Fruit fly (Drosophila melanogaster) whole organism, embryonic: Measurements from ENCODE around the gene ND-MNLL.

ENCODE experiments used
- CG10565 ChIP-seq: fragments of 200-800 bp; sonication (Bioruptor generic); optimal IDR thresholded peaks from 3 replicates; lab custom pipeline; 2016; ENCODE audit warnings: missing biosample characterization, mild to moderate bottlenecking, missing genetic modification characterization
- CG12744 ChIP-seq: fragments of 200-800 bp; sonication (Bioruptor generic); optimal IDR thresholded peaks from 2 replicates; lab custom pipeline; 2016; ENCODE audit warnings: missing biosample characterization, missing genetic modification characterization
- CG13287 ChIP-seq: fragments of 200-800 bp; sonication (Bioruptor generic); IDR thresholded peaks from 2 replicates; pipeline ENCODE4 v1.3.6; 2022; ENCODE audit warnings: missing biosample characterization, missing genetic modification characterization; ENCODE audit not compliant: partially characterized antibody
- CG13894 ChIP-seq: fragments of 200-800 bp; sonication (Bioruptor generic); optimal IDR thresholded peaks from 3 replicates; lab custom pipeline; 2018; ENCODE audit warnings: missing biosample characterization, mild to moderate bottlenecking, missing genetic modification characterization, moderate library complexity
- CG14014 ChIP-seq: fragments of 200-800 bp; sonication (Bioruptor generic); IDR thresholded peaks from 2 replicates; pipeline ENCODE4 v1.3.6; 2022; ENCODE audit warnings: missing biosample characterization, missing genetic modification characterization
- CG14710 ChIP-seq: fragments of 200-800 bp; sonication (Bioruptor generic); optimal IDR thresholded peaks from 3 replicates; lab custom pipeline; 2019; ENCODE audit warnings: missing biosample characterization, mild to moderate bottlenecking, missing genetic modification characterization, moderate library complexity
- CG15073 ChIP-seq: fragments of 200-800 bp; sonication (Bioruptor generic); optimal IDR thresholded peaks from 2 replicates; lab custom pipeline; 2016; ENCODE audit warnings: missing biosample characterization, missing genetic modification characterization
- CG1647 ChIP-seq: fragments of 200-800 bp; sonication (Bioruptor generic); optimal IDR thresholded peaks from 3 replicates; lab custom pipeline; 2016; ENCODE audit warnings: missing biosample characterization, missing genetic modification characterization
- CG17912 ChIP-seq: fragments of 200-800 bp; sonication (Bioruptor generic); optimal IDR thresholded peaks from 2 replicates; lab custom pipeline; 2018; ENCODE audit warnings: missing biosample characterization, mild to moderate bottlenecking, missing genetic modification characterization
- CG18262 ChIP-seq: fragments of 200-800 bp; optimal IDR thresholded peaks from 3 replicates; lab custom pipeline; 2019; ENCODE audit warnings: missing biosample characterization, mild to moderate bottlenecking, missing genetic modification characterization, moderate library complexity
- CG2889 ChIP-seq: fragments of 200-800 bp; sonication (Bioruptor generic); IDR thresholded peaks from 3 replicates; pipeline ENCODE4 v1.3.6; 2022; ENCODE audit warnings: missing biosample characterization, missing genetic modification characterization
- CG30020 ChIP-seq: fragments of 200-800 bp; optimal IDR thresholded peaks from 2 replicates; lab custom pipeline; 2019; ENCODE audit warnings: missing biosample characterization, mild to moderate bottlenecking, missing genetic modification characterization, moderate library complexity
- CG32767 ChIP-seq: fragments of 200-800 bp; sonication (Bioruptor generic); IDR thresholded peaks from 2 replicates; pipeline ENCODE4 v1.3.6; 2022; ENCODE audit warnings: missing biosample characterization, missing genetic modification characterization
- CG33213 ChIP-seq: fragments of 200-800 bp; sonication (Bioruptor generic); optimal IDR thresholded peaks from 3 replicates; lab custom pipeline; 2016; ENCODE audit warnings: missing biosample characterization, missing genetic modification characterization
- CG34224 ChIP-seq: fragments of 200-800 bp; sonication (Bioruptor generic); IDR thresholded peaks from 3 replicates; pipeline ENCODE4 v1.3.6; 2022; ENCODE audit warnings: missing biosample characterization, missing genetic modification characterization; ENCODE audit not compliant: partially characterized antibody
- CG4360 ChIP-seq: fragments of 200-800 bp; sonication (Bioruptor generic); IDR thresholded peaks from 2 replicates; pipeline ENCODE4 v1.3.6; 2022; ENCODE audit warnings: missing biosample characterization, missing genetic modification characterization
- CG4404 ChIP-seq: fragments of 200-800 bp; sonication (Bioruptor generic); IDR thresholded peaks from 2 replicates; pipeline ENCODE4 v1.3.6; 2022; ENCODE audit warnings: missing biosample characterization, missing genetic modification characterization
- CG6654 ChIP-seq: fragments of 200-800 bp; sonication (Bioruptor generic); optimal IDR thresholded peaks from 2 replicates; lab custom pipeline; 2017; ENCODE audit warnings: missing biosample characterization, mild to moderate bottlenecking, missing genetic modification characterization
- CG6854 ChIP-seq: fragments of 200-800 bp; sonication (Bioruptor generic); optimal IDR thresholded peaks from 3 replicates; lab custom pipeline; 2017; ENCODE audit warnings: missing biosample characterization, mild to moderate bottlenecking, missing genetic modification characterization
- CG8388 ChIP-seq: fragments of 200-800 bp; sonication (Bioruptor generic); optimal IDR thresholded peaks from 2 replicates; lab custom pipeline; 2019; ENCODE audit warnings: missing biosample characterization, mild to moderate bottlenecking, missing genetic modification characterization, moderate library complexity
- CG9817 ChIP-seq: fragments of 200-800 bp; sonication (Bioruptor generic); optimal IDR thresholded peaks from 2 replicates; lab custom pipeline; 2018; ENCODE audit warnings: missing biosample characterization, mild to moderate bottlenecking, missing genetic modification characterization, moderate library complexity
- CG9876 ChIP-seq: fragments of 200-800 bp; sonication (Bioruptor generic); optimal IDR thresholded peaks from 2 replicates; lab custom pipeline; 2016; ENCODE audit warnings: missing biosample characterization, missing genetic modification characterization
- D ChIP-seq, 2 experiments: fragments of 200-800 bp in 1 of 2; fragments of >200 bp in 1 of 2; sonication (Bioruptor generic) in 1 of 2; optimal IDR thresholded peaks; 2 replicates in 1 of 2; 3 replicates in 1 of 2; lab custom pipeline; 2017; ENCODE audit warnings: mild to moderate bottlenecking in 1 of 2, missing biosample characterization in 1 of 2, missing genetic modification characterization in 1 of 2, missing genetic modification reagents in 1 of 2
- Doc3 ChIP-seq: fragments of 200-800 bp; sonication (Bioruptor generic); IDR thresholded peaks from 3 replicates; pipeline ENCODE4 v1.3.6; 2022; ENCODE audit warnings: missing biosample characterization, missing genetic modification characterization; ENCODE audit not compliant: partially characterized antibody
- Lim3 ChIP-seq: fragments of 200-800 bp; sonication (Bioruptor generic); IDR thresholded peaks from 2 replicates; pipeline ENCODE4 v1.3.6; 2022; ENCODE audit warnings: missing biosample characterization, missing genetic modification characterization
- Neu2 ChIP-seq: fragments of 200-800 bp; sonication (Bioruptor generic); optimal IDR thresholded peaks from 3 replicates; lab custom pipeline; 2016; ENCODE audit warnings: missing biosample characterization, missing genetic modification characterization, borderline replicate concordance
- NfI ChIP-seq: fragments of 200-800 bp; sonication (Bioruptor generic); optimal IDR thresholded peaks from 3 replicates; lab custom pipeline; 2018; ENCODE audit warnings: missing biosample characterization, mild to moderate bottlenecking, missing genetic modification characterization, moderate library complexity
- Ptx1 ChIP-seq: fragments of 200-800 bp; sonication (Bioruptor generic); IDR thresholded peaks from 2 replicates; pipeline ENCODE4 v1.3.6; 2022; ENCODE audit warnings: missing biosample characterization, missing genetic modification characterization
- Rfx ChIP-seq: fragments of 200-800 bp; sonication (Bioruptor generic); IDR thresholded peaks from 2 replicates; pipeline ENCODE4 v1.3.6; 2022; ENCODE audit warnings: missing biosample characterization, missing genetic modification characterization
- Six4 ChIP-seq: fragments of 200-800 bp; sonication (Bioruptor generic); optimal IDR thresholded peaks from 2 replicates; lab custom pipeline; 2016; ENCODE audit warnings: missing biosample characterization, missing genetic modification characterization
- Tbp ChIP-seq: fragments of >200 bp; optimal IDR thresholded peaks from 2 replicates; lab custom pipeline; 2018; ENCODE audit warnings: missing biosample characterization, missing genetic modification characterization
- ab ChIP-seq: fragments of 200-800 bp; sonication (Bioruptor generic); optimal IDR thresholded peaks from 2 replicates; lab custom pipeline; 2016; ENCODE audit warnings: missing biosample characterization, missing genetic modification characterization
- az2 ChIP-seq: fragments of 200-800 bp; sonication (Bioruptor generic); optimal IDR thresholded peaks from 3 replicates; lab custom pipeline; 2016; ENCODE audit warnings: missing biosample characterization, missing genetic modification characterization
- bigmax ChIP-seq: fragments of 200-800 bp; sonication (Bioruptor generic); optimal IDR thresholded peaks from 2 replicates; lab custom pipeline; 2018; ENCODE audit warnings: missing biosample characterization, mild to moderate bottlenecking, missing genetic modification characterization
- gem ChIP-seq: fragments of 200-800 bp; sonication (Bioruptor generic); optimal IDR thresholded peaks from 2 replicates; lab custom pipeline; 2019; ENCODE audit warnings: missing biosample characterization, mild to moderate bottlenecking, missing genetic modification characterization, moderate library complexity
- gro ChIP-seq: fragments of 200-800 bp; sonication (Bioruptor generic); optimal IDR thresholded peaks from 2 replicates; lab custom pipeline; 2016; ENCODE audit warnings: missing biosample characterization, missing genetic modification characterization
- jing ChIP-seq: fragments of 200-800 bp; sonication (Bioruptor generic); optimal IDR thresholded peaks from 2 replicates; lab custom pipeline; 2018; ENCODE audit warnings: missing biosample characterization, mild to moderate bottlenecking, missing genetic modification characterization
- lilli ChIP-seq: fragments of 200-800 bp; sonication (Bioruptor generic); optimal IDR thresholded peaks from 3 replicates; lab custom pipeline; 2016; ENCODE audit warnings: missing biosample characterization, missing genetic modification characterization
- nerfin-2 ChIP-seq: fragments of 200-800 bp; sonication (Bioruptor generic); IDR thresholded peaks from 2 replicates; pipeline ENCODE4 v1.3.6; 2022; ENCODE audit warnings: missing biosample characterization, missing genetic modification characterization; ENCODE audit not compliant: partially characterized antibody
- pita ChIP-seq: fragments of 200-800 bp; sonication (Bioruptor generic); optimal IDR thresholded peaks from 2 replicates; lab custom pipeline; 2017; ENCODE audit warnings: missing biosample characterization, mild to moderate bottlenecking, missing genetic modification characterization
- prd ChIP-seq, 3 experiments: fragments of >200 bp in 2 of 3; fragments of 200-800 bp in 1 of 3; sonication (Bioruptor generic) in 1 of 3; optimal IDR thresholded peaks in 2 of 3; IDR thresholded peaks in 1 of 3; 2 replicates in 2 of 3; 3 replicates in 1 of 3; pipeline versions ENCODE4 v1.3.6 to Lab custom; 2017 to 2022; ENCODE audit warnings: missing biosample characterization in 1 of 3, missing genetic modification characterization in 1 of 3
- repo ChIP-seq: fragments of 200-800 bp; sonication (Bioruptor generic); optimal IDR thresholded peaks from 2 replicates; lab custom pipeline; 2016; ENCODE audit warnings: missing biosample characterization, missing genetic modification characterization
- sna ChIP-seq: fragments of 200-800 bp; sonication (Bioruptor generic); IDR thresholded peaks from 2 replicates; pipeline ENCODE4 v1.3.6; 2022; ENCODE audit warnings: missing biosample characterization, missing genetic modification characterization; ENCODE audit not compliant: partially characterized antibody
- sob ChIP-seq: fragments of 200-800 bp; sonication (Bioruptor generic); IDR thresholded peaks from 2 replicates; pipeline ENCODE4 v1.3.6; 2022; ENCODE audit warnings: missing biosample characterization, missing genetic modification characterization
- ssp ChIP-seq: fragments of 200-800 bp; sonication (Bioruptor generic); IDR thresholded peaks from 2 replicates; pipeline ENCODE4 v1.3.6; 2022; ENCODE audit warnings: missing biosample characterization, missing genetic modification characterization
- tll ChIP-seq, 2 experiments: fragments of 200-800 bp in 1 of 2; fragments of >200 bp in 1 of 2; sonication (Bioruptor generic) in 1 of 2; optimal IDR thresholded peaks; 2 replicates each; lab custom pipeline; 2017 to 2019; ENCODE audit warnings: missing biosample characterization in 2 of 2, missing genetic modification characterization in 2 of 2, mild to moderate bottlenecking in 1 of 2, moderate library complexity in 1 of 2
- vfl ChIP-seq: fragments of 200-800 bp; sonication (Bioruptor generic); optimal IDR thresholded peaks from 2 replicates; lab custom pipeline; 2016; ENCODE audit warnings: missing biosample characterization, missing genetic modification characterization
- wdn ChIP-seq: fragments of 200-800 bp; sonication (Bioruptor generic); IDR thresholded peaks from 2 replicates; pipeline ENCODE4 v1.3.6; 2022; ENCODE audit warnings: missing biosample characterization, missing genetic modification characterization

The ND-MNLL gene

dm6 chrX:7888386-7889024, 5.1 kb downstream of the ND-MNLL start, which contains the start of gene Acat1 (continued):
- TF ChIP-seq bigmax (GFP tag; lab: Kevin White, UChicago) (no peak), CG12744 (GFP tag; lab: Kevin White, UChicago) (peak; percentile 28), CG17912 (GFP tag; lab: Kevin White, UChicago) (no peak), Doc3 (GFP tag; lab: Robert Waterston, UW) (0 out of 3 replicates have a peak, but pooled peaks have one; percentile 17), Lim3 (GFP tag; lab: Robert Waterston, UW) (no peak), gro (GFP tag; lab: Kevin White, UChicago) (no peak), CG13287 (GFP tag; lab: Robert Waterston, UW) (peak; percentile 62), lilli (GFP tag; lab: Kevin White, UChicago) (peak; percentile 80), sob (GFP tag; lab: Robert Waterston, UW) (peak; percentile 53; the same call in 1 of the 2 replicates), az2 (peak; percentile 49), CG6854 (GFP tag; lab: Kevin White, UChicago) (no peak), CG8388 (GFP tag; lab: Kevin White, UChicago) (peak; percentile 35), ab (GFP tag; lab: Kevin White, UChicago) (no peak), tll (GFP tag; optimal IDR thresholded peaks at IDR 0.05; lab: Kevin White, UChicago) (no peak), CG34224 (peak; percentile 58; the same call in 2 of the 3 replicates), Tbp (no peak), CG10565 (GFP tag; lab: Kevin White, UChicago) (no peak), CG14014 (peak; percentile 18; the same call in 1 of the 2 replicates), CG33213 (GFP tag; lab: Kevin White, UChicago) (no peak), CG32767 (no peak), Rfx (GFP tag; lab: Robert Waterston, UW) (peak; percentile 72), CG6654 (no peak), jing (GFP tag; lab: Kevin White, UChicago) (no peak), CG9876 (no peak), vfl (GFP tag; lab: Kevin White, UChicago) (no peak), nerfin-2 (GFP tag; lab: Robert Waterston, UW) (peak; percentile 38; the same call in 1 of the 2 replicates), NfI (GFP tag; lab: Kevin White, UChicago) (peak; percentile 48), gem (tag; lab: Kevin White, UChicago) (no peak), CG14710 (tag; lab: Kevin White, UChicago) (peak; percentile 53), repo (GFP tag; lab: Kevin White, UChicago) (peak; percentile 42), CG2889 (GFP tag; lab: Robert Waterston, UW) (no peak), CG18262 (tag; lab: Kevin White, UChicago) (peak; percentile 56), Neu2 (no peak), wdn (GFP tag; lab: Robert Waterston, UW) (0 out of 2 replicates have a peak, but pooled peaks have one; percentile 14), CG4360 (GFP tag; lab: Robert Waterston, UW) (no peak), CG30020 (tag; lab: Kevin White, UChicago) (no peak), CG1647 (GFP tag; lab: Kevin White, UChicago) (no peak), D (optimal IDR thresholded peaks at IDR 0.05; lab: Kevin White, UChicago) (no peak), D (GFP tag; optimal IDR thresholded peaks at IDR 0.05; lab: Kevin White, UChicago) (no peak), CG4404 (GFP tag; lab: Robert Waterston, UW) (no peak), ssp (GFP tag; lab: Robert Waterston, UW) (no peak; the same call in 1 of the 2 replicates), Six4 (GFP tag; lab: Kevin White, UChicago) (peak; percentile 15), Ptx1 (GFP tag; lab: Robert Waterston, UW) (peak; percentile 72), pita (GFP tag; lab: Kevin White, UChicago) (no peak), CG15073 (GFP tag; lab: Kevin White, UChicago) (no peak), prd (optimal IDR thresholded peaks at IDR 0.05; lab: Kevin White, UChicago) (no peak), prd (GFP tag; IDR thresholded peaks at IDR 0.05; lab: Robert Waterston, UW) (peak; percentile 72), CG9817 (tag; lab: Kevin White, UChicago) (peak; percentile 29), sna (GFP tag; lab: Robert Waterston, UW) (0 out of 2 replicates have a peak, but pooled peaks have one; percentile 29), CG13894 (tag; lab: Kevin White, UChicago) (no peak)
